Worm (Caenorhabditis elegans) whole organism, late embryonic: Measurements from ENCODE around the gene srw-2.

Experiments used
- ahr-1 ChIP-seq: sonication (generic microtip); optimal IDR thresholded peaks from 2 replicates; lab custom pipeline; 2016; ENCODE audit warnings: missing genetic modification characterization, missing compliant biosample characterization
- ceh-19 ChIP-seq: fragments of 200-800 bp; sonication (Bioruptor generic); optimal IDR thresholded peaks from 2 replicates; lab custom pipeline; 2018; ENCODE audit warnings: mild to moderate bottlenecking, missing genetic modification characterization, missing compliant biosample characterization
- lin-11 ChIP-seq: fragments of 200-800 bp; sonication (Bioruptor generic); optimal IDR thresholded peaks from 2 replicates; lab custom pipeline; 2018; ENCODE audit warnings: mild to moderate bottlenecking, missing genetic modification characterization, missing compliant biosample characterization
- pax-1 ChIP-seq: fragments of 150-350 bp; optimal IDR thresholded peaks from 2 replicates; lab custom pipeline; 2014; ENCODE audit warnings: missing biosample characterization, missing genetic modification characterization

- TF ChIP-seq ceh-19 (GFP tag; lab: Kevin White, UChicago) (no peak), ahr-1 (tag; lab: Kevin White, UChicago) (no peak), lin-11 (tag; lab: Kevin White, UChicago) (no peak), pax-1 (no peak)
Measured at ce11 chrV:2807760-2808159, 22.9 kb upstream of the srw-2 start, which contains the start of gene ketn-1.
